Fruit fly (Drosophila melanogaster): ENCODE results near the gene CG2145.

- TF ChIP-seq CTCF (optimal IDR thresholded peaks at IDR 0.05) (no peak), CG8478 (optimal IDR thresholded peaks at IDR 0.05) (no peak)
Measured at dm6 chrX:10959912-10960311, 32.7 kb downstream of the CG2145 start.

All from S2 (cell line).